Fruit fly (Drosophila melanogaster) whole organism, embryonic: ENCODE results near the gene scpr-B.
A peak's percentile ranks its signal among the peaks of the same experiment; 100 is the strongest.

ENCODE experiments used
- Awh ChIP-seq: fragments of 200-800 bp; sonication (Bioruptor generic); IDR thresholded peaks from 2 replicates; pipeline ENCODE4, ENCODE4 v1.3.6; 2022; ENCODE audit warnings: missing biosample characterization, missing genetic modification characterization
- CG10147 ChIP-seq: fragments of 200-800 bp; sonication (Bioruptor generic); optimal IDR thresholded peaks from 2 replicates; lab custom pipeline; 2019; ENCODE audit warnings: missing biosample characterization, mild to moderate bottlenecking, missing genetic modification characterization, moderate library complexity
- CG11456 ChIP-seq: fragments of 200-800 bp; sonication (Bioruptor generic); IDR thresholded peaks from 3 replicates; pipeline ENCODE4 v1.3.6; 2022; ENCODE audit warnings: missing biosample characterization, missing genetic modification characterization
- CG12071 ChIP-seq: fragments of 200-800 bp; sonication (Bioruptor generic); optimal IDR thresholded peaks from 3 replicates; lab custom pipeline; 2018; ENCODE audit warnings: missing biosample characterization, mild to moderate bottlenecking, missing genetic modification characterization
- CG12744 ChIP-seq: fragments of 200-800 bp; sonication (Bioruptor generic); optimal IDR thresholded peaks from 2 replicates; lab custom pipeline; 2016; ENCODE audit warnings: missing biosample characterization, missing genetic modification characterization
- CG13123 ChIP-seq: fragments of 200-800 bp; sonication (Bioruptor generic); optimal IDR thresholded peaks from 2 replicates; lab custom pipeline; 2016; ENCODE audit warnings: missing biosample characterization, missing genetic modification characterization
- CG14441 ChIP-seq: fragments of 200-800 bp; sonication (Bioruptor generic); IDR thresholded peaks from 2 replicates; pipeline ENCODE4 v1.3.6; 2022; ENCODE audit warnings: missing biosample characterization, missing genetic modification characterization
- CG15601 ChIP-seq: fragments of 200-800 bp; sonication (Bioruptor generic); optimal IDR thresholded peaks from 3 replicates; lab custom pipeline; 2019; ENCODE audit warnings: missing biosample characterization, mild to moderate bottlenecking, missing genetic modification characterization, moderate library complexity
- CG16779 ChIP-seq: fragments of 200-800 bp; sonication (Bioruptor generic); IDR thresholded peaks from 2 replicates; pipeline ENCODE4 v1.3.6; 2022; ENCODE audit warnings: missing biosample characterization, missing genetic modification characterization
- CG17328 ChIP-seq: fragments of 200-800 bp; sonication (Bioruptor generic); IDR thresholded peaks from 2 replicates; pipeline ENCODE4 v1.3.6; 2022; ENCODE audit warnings: missing biosample characterization, missing genetic modification characterization
- CG30020 ChIP-seq: fragments of 200-800 bp; optimal IDR thresholded peaks from 2 replicates; lab custom pipeline; 2019; ENCODE audit warnings: missing biosample characterization, mild to moderate bottlenecking, missing genetic modification characterization, moderate library complexity
- CG3065 ChIP-seq: fragments of 200-800 bp; sonication (Bioruptor generic); optimal IDR thresholded peaks from 2 replicates; lab custom pipeline; 2016; ENCODE audit warnings: missing biosample characterization, missing genetic modification characterization
- CG3163 ChIP-seq: fragments of 200-800 bp; sonication (Bioruptor generic); optimal IDR thresholded peaks from 3 replicates; lab custom pipeline; 2016; ENCODE audit warnings: missing biosample characterization, missing genetic modification characterization
- CG32767 ChIP-seq: fragments of 200-800 bp; sonication (Bioruptor generic); IDR thresholded peaks from 2 replicates; pipeline ENCODE4 v1.3.6; 2022; ENCODE audit warnings: missing biosample characterization, missing genetic modification characterization
- CG3407 ChIP-seq: fragments of 200-800 bp; sonication (Bioruptor generic); optimal IDR thresholded peaks from 2 replicates; lab custom pipeline; 2018; ENCODE audit warnings: missing biosample characterization, mild to moderate bottlenecking, missing genetic modification characterization
- CG43689 ChIP-seq: fragments of 200-800 bp; sonication (Bioruptor generic); IDR thresholded peaks from 2 replicates; pipeline ENCODE4 v1.3.6; 2022; ENCODE audit warnings: missing biosample characterization, missing genetic modification characterization
- CG8290 ChIP-seq, 3 experiments: fragments of 200-800 bp; sonication (Bioruptor generic); optimal IDR thresholded peaks; 2 replicates each; lab custom pipeline; 2016 to 2019; ENCODE audit warnings: missing biosample characterization in 3 of 3, missing genetic modification characterization in 3 of 3, mild to moderate bottlenecking in 2 of 3, moderate library complexity in 1 of 3
- CG8388 ChIP-seq: fragments of 200-800 bp; sonication (Bioruptor generic); optimal IDR thresholded peaks from 2 replicates; lab custom pipeline; 2019; ENCODE audit warnings: missing biosample characterization, mild to moderate bottlenecking, missing genetic modification characterization, moderate library complexity
- CG8478 ChIP-seq: fragments of >200 bp; optimal IDR thresholded peaks from 2 replicates; lab custom pipeline; 2018
- Dfd ChIP-seq, 2 experiments: fragments of >200 bp; optimal IDR thresholded peaks; 2 replicates each; lab custom pipeline; 2017; ENCODE audit warnings: missing biosample characterization in 2 of 2, missing genetic modification characterization in 2 of 2
- Gsc ChIP-seq: fragments of 200-800 bp; sonication (Bioruptor generic); IDR thresholded peaks from 2 replicates; pipeline ENCODE4 v1.3.6; 2022; ENCODE audit warnings: missing biosample characterization, missing genetic modification characterization
- H15 ChIP-seq: fragments of 200-800 bp; sonication (Bioruptor generic); IDR thresholded peaks from 3 replicates; pipeline ENCODE4 v1.3.6; 2022; ENCODE audit warnings: missing biosample characterization, missing genetic modification characterization
- HHEX ChIP-seq: fragments of 200-800 bp; sonication (Bioruptor generic); optimal IDR thresholded peaks from 3 replicates; lab custom pipeline; 2017; ENCODE audit warnings: missing biosample characterization, mild to moderate bottlenecking, missing genetic modification characterization, missing genetic modification reagents
- HmgD ChIP-seq: fragments of 200-800 bp; sonication (Bioruptor generic); optimal IDR thresholded peaks from 3 replicates; lab custom pipeline; 2016; ENCODE audit warnings: missing biosample characterization, missing genetic modification characterization
- Mes4 ChIP-seq: fragments of 200-800 bp; sonication (Bioruptor generic); optimal IDR thresholded peaks from 2 replicates; lab custom pipeline; 2016; ENCODE audit warnings: missing biosample characterization, missing genetic modification characterization
- Nf-YB ChIP-seq: fragments of 200-800 bp; sonication (Bioruptor generic); optimal IDR thresholded peaks from 3 replicates; lab custom pipeline; 2019; ENCODE audit warnings: missing biosample characterization, mild to moderate bottlenecking, missing genetic modification characterization, moderate library complexity
- Oli ChIP-seq: fragments of 200-800 bp; sonication (Bioruptor generic); optimal IDR thresholded peaks from 2 replicates; lab custom pipeline; 2018; ENCODE audit warnings: missing biosample characterization, mild to moderate bottlenecking, missing genetic modification characterization, moderate library complexity
- Taf1 ChIP-seq: fragments of 200-800 bp; sonication (Bioruptor generic); IDR thresholded peaks from 2 replicates; pipeline ENCODE4 v1.3.6; 2022; ENCODE audit warnings: missing biosample characterization, missing genetic modification characterization
- Xbp1 ChIP-seq: fragments of 200-800 bp; sonication (Bioruptor generic); optimal IDR thresholded peaks from 3 replicates; lab custom pipeline; 2016; ENCODE audit warnings: missing biosample characterization, mild to moderate bottlenecking, missing genetic modification characterization
- caup ChIP-seq: fragments of 200-800 bp; sonication (Bioruptor generic); optimal IDR thresholded peaks from 3 replicates; lab custom pipeline; 2017; ENCODE audit warnings: missing biosample characterization, mild to moderate bottlenecking, missing genetic modification characterization, moderate library complexity; ENCODE audit not compliant: severe bottlenecking
- dm ChIP-seq: fragments of 200-800 bp; sonication (Bioruptor generic); optimal IDR thresholded peaks from 3 replicates; lab custom pipeline; 2016; ENCODE audit warnings: missing biosample characterization, missing genetic modification characterization
- emc ChIP-seq: fragments of 200-800 bp; sonication (Bioruptor generic); optimal IDR thresholded peaks from 2 replicates; lab custom pipeline; 2016; ENCODE audit warnings: missing biosample characterization, missing genetic modification characterization
- grau ChIP-seq: fragments of 200-800 bp; optimal IDR thresholded peaks from 3 replicates; lab custom pipeline; 2019; ENCODE audit warnings: missing biosample characterization, mild to moderate bottlenecking, missing genetic modification characterization, moderate library complexity
- h ChIP-seq: fragments of >200 bp; optimal IDR thresholded peaks from 2 replicates; lab custom pipeline; 2017
- hkb ChIP-seq, 2 experiments: fragments of 200-800 bp in 1 of 2; fragments of >200 bp in 1 of 2; sonication (Bioruptor generic) in 1 of 2; IDR thresholded peaks in 1 of 2; optimal IDR thresholded peaks in 1 of 2; 2 replicates each; pipeline versions ENCODE4 v1.3.6 to Lab custom; 2017 to 2022; ENCODE audit warnings: missing biosample characterization in 1 of 2, missing genetic modification characterization in 1 of 2
- kay ChIP-seq: fragments of 200-800 bp; sonication (Bioruptor generic); optimal IDR thresholded peaks from 2 replicates; lab custom pipeline; 2016; ENCODE audit warnings: missing biosample characterization, missing genetic modification characterization
- knrl ChIP-seq: fragments of 200-800 bp; sonication (Bioruptor generic); IDR thresholded peaks from 3 replicates; pipeline ENCODE4 v1.3.6; 2022; ENCODE audit warnings: missing biosample characterization, missing genetic modification characterization; ENCODE audit not compliant: partially characterized antibody
- lov ChIP-seq, 2 experiments: fragments of 200-800 bp in 1 of 2; fragments of >200 bp in 1 of 2; sonication (Bioruptor generic) in 1 of 2; IDR thresholded peaks in 1 of 2; optimal IDR thresholded peaks in 1 of 2; 2 replicates in 1 of 2; 3 replicates in 1 of 2; pipeline versions ENCODE4 v1.3.6 to Lab custom; 2017 to 2022; ENCODE audit warnings: missing biosample characterization in 1 of 2, missing genetic modification characterization in 1 of 2
- nerfin-1 ChIP-seq: fragments of 200-800 bp; sonication (Bioruptor generic); optimal IDR thresholded peaks from 3 replicates; lab custom pipeline; 2019; ENCODE audit warnings: missing biosample characterization, mild to moderate bottlenecking, missing genetic modification characterization, moderate library complexity
- otp ChIP-seq: fragments of 200-800 bp; sonication (Bioruptor generic); IDR thresholded peaks from 3 replicates; pipeline ENCODE4, ENCODE4 v1.3.6; 2022; ENCODE audit warnings: missing biosample characterization, missing genetic modification characterization
- pita ChIP-seq: fragments of 200-800 bp; sonication (Bioruptor generic); optimal IDR thresholded peaks from 2 replicates; lab custom pipeline; 2017; ENCODE audit warnings: missing biosample characterization, mild to moderate bottlenecking, missing genetic modification characterization
- pros ChIP-seq: fragments of 200-800 bp; sonication (Bioruptor generic); optimal IDR thresholded peaks from 3 replicates; lab custom pipeline; 2019; ENCODE audit warnings: missing biosample characterization, mild to moderate bottlenecking, missing genetic modification characterization, moderate library complexity
- repo ChIP-seq: fragments of 200-800 bp; sonication (Bioruptor generic); optimal IDR thresholded peaks from 2 replicates; lab custom pipeline; 2016; ENCODE audit warnings: missing biosample characterization, missing genetic modification characterization
- rib ChIP-seq: fragments of 200-800 bp; sonication (Bioruptor generic); IDR thresholded peaks from 2 replicates; pipeline ENCODE4 v1.3.6; 2022; ENCODE audit warnings: missing biosample characterization, missing genetic modification characterization
- salm ChIP-seq: fragments of 200-800 bp; sonication (Bioruptor generic); optimal IDR thresholded peaks from 2 replicates; lab custom pipeline; 2018; ENCODE audit warnings: missing biosample characterization, mild to moderate bottlenecking, missing genetic modification characterization
- sna ChIP-seq: fragments of 200-800 bp; sonication (Bioruptor generic); IDR thresholded peaks from 2 replicates; pipeline ENCODE4 v1.3.6; 2022; ENCODE audit warnings: missing biosample characterization, missing genetic modification characterization; ENCODE audit not compliant: partially characterized antibody
- ssp ChIP-seq: fragments of 200-800 bp; sonication (Bioruptor generic); IDR thresholded peaks from 2 replicates; pipeline ENCODE4 v1.3.6; 2022; ENCODE audit warnings: missing biosample characterization, missing genetic modification characterization
- tna ChIP-seq: fragments of 200-800 bp; sonication (Bioruptor generic); IDR thresholded peaks from 2 replicates; pipeline ENCODE4 v1.3.6; 2022; ENCODE audit warnings: missing biosample characterization, missing genetic modification characterization; ENCODE audit not compliant: partially characterized antibody

scpr-B gene

DNA sequence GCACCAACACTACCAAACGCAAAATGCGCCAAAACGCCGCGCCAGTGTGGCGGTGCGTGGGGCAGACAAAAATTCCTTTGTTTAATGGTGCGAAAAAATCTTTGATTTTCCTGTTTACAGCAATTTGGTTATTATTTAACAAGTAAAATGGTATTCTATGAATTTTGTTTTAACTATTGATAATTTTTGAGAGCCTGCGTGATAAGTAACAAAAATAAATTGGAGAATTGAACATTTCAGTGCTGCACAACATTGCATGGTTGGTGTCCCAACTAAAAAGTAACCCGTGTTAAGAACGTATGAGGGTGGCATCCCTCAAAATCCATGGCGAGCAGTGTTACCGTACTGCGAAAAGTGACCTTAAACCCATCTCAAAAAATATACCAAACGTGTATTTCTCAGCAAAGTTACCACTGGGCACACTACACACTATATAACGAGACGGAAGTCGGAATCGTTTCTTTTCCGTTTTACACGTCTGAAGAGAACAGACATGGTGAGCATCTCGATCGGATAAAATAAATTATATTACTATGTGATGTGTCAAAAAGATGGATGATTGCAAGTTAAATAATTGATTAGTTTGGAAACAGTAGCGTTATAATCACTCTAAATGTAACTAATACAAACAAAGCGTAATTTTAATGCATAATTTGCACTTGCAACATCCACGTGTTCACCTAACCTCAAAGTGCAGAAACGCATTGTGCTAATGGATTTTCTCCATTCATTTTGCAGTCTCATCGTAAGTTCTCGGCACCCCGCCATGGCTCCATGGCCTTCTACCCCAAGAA, 19.2 kb downstream of the scpr-B start, which contains the start of the genes CG6693 and RpL3 (continued):
- peak; percentile 27 for TF ChIP-seq CG30020 (tag; lab: Kevin White, UChicago)
- TF ChIP-seq CG11456 (GFP tag; lab: Robert Waterston, UW): peak; percentile 84
- peak; percentile 14 for TF ChIP-seq kay
- TF ChIP-seq H15 (GFP tag; lab: Robert Waterston, UW): peak; percentile 41; the same call in 1 of the 3 replicates
- TF ChIP-seq knrl (GFP tag; lab: Robert Waterston, UW): peak; percentile 49; the same call in 1 of the 3 replicates
- TF ChIP-seq Mes4 (GFP tag; lab: Kevin White, UChicago): peak; percentile 81
- peak; percentile 92 for TF ChIP-seq caup (GFP tag; lab: Kevin White, UChicago)
- TF ChIP-seq tna (GFP tag; lab: Robert Waterston, UW): peak; percentile 27; the same call in 1 of the 2 replicates
- TF ChIP-seq lov (optimal IDR thresholded peaks at IDR 0.05; lab: Kevin White, UChicago): no peak
- TF ChIP-seq lov (GFP tag; IDR thresholded peaks at IDR 0.05; lab: Robert Waterston, UW): peak; percentile 91
- peak; percentile 71 for TF ChIP-seq nerfin-1
- TF ChIP-seq grau (tag; lab: Kevin White, UChicago): peak; percentile 77
- TF ChIP-seq CG3163 (GFP tag; lab: Kevin White, UChicago): peak; percentile 56
- TF ChIP-seq sna (GFP tag; lab: Robert Waterston, UW): no peak
- peak; percentile 49; the same call in 1 of the 2 replicates for TF ChIP-seq CG32767 (GFP tag; lab: Robert Waterston, UW)
- peak; percentile 56 for TF ChIP-seq ssp (GFP tag; lab: Robert Waterston, UW)
- TF ChIP-seq CG12744 (GFP tag; lab: Kevin White, UChicago): peak; percentile 38
- peak; percentile 37 for TF ChIP-seq Taf1 (GFP tag; lab: Robert Waterston, UW)
- TF ChIP-seq salm (tag; lab: Kevin White, UChicago): peak; percentile 71
- TF ChIP-seq h (lab: Kevin White, UChicago): no peak
- TF ChIP-seq CG10147 (GFP tag; lab: Kevin White, UChicago): peak; percentile 12
- TF ChIP-seq Oli (tag; lab: Kevin White, UChicago): peak; percentile 67
- peak; percentile 75 for TF ChIP-seq CG15601 (tag; lab: Kevin White, UChicago)
- peak; percentile 73 for TF ChIP-seq CG3407 (GFP tag; lab: Kevin White, UChicago)
- TF ChIP-seq CG14441 (GFP tag; lab: Robert Waterston, UW): no peak
- TF ChIP-seq CG8478 (lab: Kevin White, UChicago): peak; percentile 69
- TF ChIP-seq CG8388 (GFP tag; lab: Kevin White, UChicago): peak; percentile 58
- TF ChIP-seq HHEX (GFP tag; lab: Kevin White, UChicago): peak; percentile 87
- TF ChIP-seq pros (GFP tag; lab: Kevin White, UChicago): peak; percentile 53
- TF ChIP-seq emc (GFP tag; lab: Kevin White, UChicago): peak; percentile 53
- peak; percentile 87 for TF ChIP-seq pita (GFP tag; lab: Kevin White, UChicago)
- peak; percentile 84; the same call in 1 of the 2 replicates for TF ChIP-seq Awh
- TF ChIP-seq Xbp1: peak; percentile 52
- TF ChIP-seq Nf-YB: peak; percentile 56
- TF ChIP-seq Gsc (GFP tag; lab: Robert Waterston, UW): no peak
- TF ChIP-seq hkb (optimal IDR thresholded peaks at IDR 0.05; lab: Kevin White, UChicago): peak; percentile 93
- peak; percentile 67 for TF ChIP-seq hkb (GFP tag; IDR thresholded peaks at IDR 0.05; lab: Robert Waterston, UW)
- peak; percentile 80 for TF ChIP-seq CG16779 (GFP tag; lab: Robert Waterston, UW)
- TF ChIP-seq repo (GFP tag; lab: Kevin White, UChicago): peak; percentile 39
- TF ChIP-seq CG8290 (GFP tag; optimal IDR thresholded peaks at IDR 0.05; lab: Kevin White, UChicago): peak; percentile 69
- TF ChIP-seq CG8290 (tag; optimal IDR thresholded peaks at IDR 0.05; lab: Kevin White, UChicago): peak; percentile 43 to 94
- TF ChIP-seq CG12071 (GFP tag; lab: Kevin White, UChicago): peak; percentile 89
- peak; percentile 80; the same call in 2 of the 3 replicates for TF ChIP-seq otp (GFP tag; lab: Robert Waterston, UW)
- peak; percentile 88 for TF ChIP-seq dm (GFP tag; lab: Kevin White, UChicago)
- TF ChIP-seq CG13123 (GFP tag; lab: Kevin White, UChicago): peak; percentile 49
- TF ChIP-seq rib: peak; percentile 71
- peak; percentile 18 for TF ChIP-seq CG3065
- TF ChIP-seq Dfd (GFP tag; optimal IDR thresholded peaks at IDR 0.05; lab: Kevin White, UChicago): no peak
- peak; percentile 23 for TF ChIP-seq HmgD (GFP tag; lab: Kevin White, UChicago)
- no peak for TF ChIP-seq CG43689 (GFP tag; lab: Robert Waterston, UW)
- TF ChIP-seq CG17328 (GFP tag; lab: Robert Waterston, UW): peak; percentile 63
